Worm (Caenorhabditis elegans) whole organism, L1 larva: ENCODE results near the gene lin-36.

ENCODE experiments used
- ama-1 ChIP-seq: fragments of 150-350 bp; optimal IDR thresholded peaks from 2 replicates; lab custom pipeline; 2014
- dsc-1 ChIP-seq: sonication (generic microtip); optimal IDR thresholded peaks from 2 replicates; lab custom pipeline; 2016; ENCODE audit warnings: mild to moderate bottlenecking, missing genetic modification characterization, missing compliant biosample characterization
- egl-27 ChIP-seq, 2 experiments: fragments of 150-350 bp in 1 of 2; sonication (generic microtip); optimal IDR thresholded peaks; 3 replicates each; lab custom pipeline; 2017 to 2018; ENCODE audit warnings: missing biosample characterization in 2 of 2, missing genetic modification characterization in 2 of 2, missing genetic modification reagents in 2 of 2
- fkh-10 ChIP-seq: sonication (generic microtip); optimal IDR thresholded peaks from 2 replicates; lab custom pipeline; 2017; ENCODE audit warnings: missing biosample characterization, missing genetic modification reagents, missing genetic modification characterization
- mep-1 ChIP-seq: fragments of 150-350 bp; optimal IDR thresholded peaks from 2 replicates; lab custom pipeline; 2014; ENCODE audit warnings: missing biosample characterization, missing genetic modification characterization
- nhr-11 ChIP-seq: fragments of 150-350 bp; optimal IDR thresholded peaks from 2 replicates; lab custom pipeline; 2014; ENCODE audit warnings: missing biosample characterization, missing genetic modification characterization
- nhr-28 ChIP-seq: fragments of 150-350 bp; optimal IDR thresholded peaks from 2 replicates; lab custom pipeline; 2014; ENCODE audit warnings: missing biosample characterization, missing genetic modification characterization
- nhr-77 ChIP-seq: fragments of 150-350 bp; optimal IDR thresholded peaks from 2 replicates; lab custom pipeline; 2014; ENCODE audit warnings: missing biosample characterization, missing genetic modification characterization
- pqm-1 ChIP-seq: sonication (generic microtip); optimal IDR thresholded peaks from 3 replicates; lab custom pipeline; 2017; ENCODE audit warnings: missing biosample characterization, missing genetic modification characterization
- rnt-1 ChIP-seq: sonication (generic microtip); optimal IDR thresholded peaks from 2 replicates; lab custom pipeline; 2016; ENCODE audit warnings: mild to moderate bottlenecking, missing genetic modification characterization, moderate library complexity, missing compliant biosample characterization
- snu-23 ChIP-seq: sonication (generic microtip); optimal IDR thresholded peaks from 2 replicates; lab custom pipeline; 2016; ENCODE audit warnings: missing genetic modification characterization, missing compliant biosample characterization
- tbx-2 ChIP-seq: sonication (generic microtip); optimal IDR thresholded peaks from 2 replicates; lab custom pipeline; 2016; ENCODE audit warnings: missing genetic modification characterization, missing compliant biosample characterization
- unc-130 ChIP-seq: fragments of 150-350 bp; optimal IDR thresholded peaks from 2 replicates; lab custom pipeline; 2017; ENCODE audit warnings: missing biosample characterization, missing genetic modification characterization, inconsistent platforms
- vab-15 ChIP-seq: sonication (generic microtip); optimal IDR thresholded peaks from 2 replicates; lab custom pipeline; 2017; ENCODE audit warnings: missing genotype, mild to moderate bottlenecking, missing genetic modification characterization, missing compliant biosample characterization

DNA sequence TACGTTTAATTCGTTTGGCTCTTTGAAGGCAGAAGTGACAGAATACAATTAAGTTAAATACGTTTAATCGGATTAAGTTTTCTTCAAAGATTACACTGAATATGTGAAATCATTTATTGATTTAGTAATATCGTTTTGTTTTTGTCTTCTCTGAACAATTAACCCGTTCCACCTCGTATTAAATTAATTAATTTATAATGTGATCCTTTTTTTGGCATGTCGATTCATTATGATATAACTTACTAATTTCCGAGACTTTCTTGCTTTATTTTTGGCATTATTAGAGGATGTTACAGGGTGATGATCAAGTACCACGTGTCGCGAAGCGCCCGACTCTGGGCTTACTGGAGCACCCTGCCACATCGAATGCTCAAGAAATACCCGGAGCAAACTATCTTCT lies 23.5 kb upstream of the lin-36 start, which contains the start of gene K12H4.5:
- TF ChIP-seq snu-23 (GFP tag; lab: Kevin White, UChicago) (no peak), fkh-10 (GFP tag; lab: Kevin White, UChicago) (no peak), tbx-2 (tag; lab: Kevin White, UChicago) (no peak), ama-1 (lab: Kevin White, UChicago) (no peak), rnt-1 (no peak), nhr-28 (tag; lab: Kevin White, UChicago) (no peak), vab-15 (tag; lab: Kevin White, UChicago) (no peak), nhr-77 (tag; lab: Kevin White, UChicago) (no peak), nhr-11 (tag; lab: Kevin White, UChicago) (no peak), dsc-1 (tag; lab: Kevin White, UChicago) (no peak), mep-1 (tag; lab: Kevin White, UChicago) (no peak), pqm-1 (tag; lab: Kevin White, UChicago) (no peak), egl-27 (tag; optimal IDR thresholded peaks at IDR 0.05; lab: Kevin White, UChicago) (no peak), unc-130 (tag; lab: Kevin White, UChicago) (no peak)
